Worm (Caenorhabditis elegans): ENCODE data around the gene psf-1.

DNA sequence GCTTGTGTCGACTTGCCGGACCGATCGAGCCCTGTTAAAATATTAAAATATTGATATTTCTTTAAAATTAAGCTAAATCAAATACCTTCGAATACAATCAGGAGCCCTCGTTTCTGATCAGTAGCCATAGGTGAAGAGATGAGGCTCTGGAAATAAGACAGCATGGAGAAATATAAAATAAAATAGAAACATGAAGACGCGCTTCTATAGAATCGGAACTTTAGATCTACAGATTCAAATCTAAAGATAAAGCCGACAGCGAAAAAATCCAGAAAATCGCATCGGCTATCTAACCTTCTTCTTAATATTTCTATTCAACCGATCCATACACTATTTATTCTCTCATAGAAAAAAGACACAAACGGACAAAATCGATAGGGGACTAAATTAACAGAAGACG lies 1.5 kb upstream of the psf-1 start, which contains the start of gene dtmk-1:
- TF ChIP-seq nfya-1 (tag; optimal IDR thresholded peaks at IDR 0.05; ENCODE audit: borderline replicate concordance, insufficient read depth) (no peak), ama-1 (optimal IDR thresholded peaks at IDR 0.05) (peak; percentile 11), ama-1 (GFP tag; optimal IDR thresholded peaks at IDR 0.05) (peak in 1 of 2 experiments; percentile 47), Y79H2A.3 (GFP tag; conservative IDR thresholded peaks at IDR 0.05) (no peak), hmg-1.2 (GFP tag; IDR thresholded peaks at IDR 0.05) (0 out of 2 replicates have a peak, but pooled peaks have one; percentile 12), B0035.1 (tag; optimal IDR thresholded peaks at IDR 0.05) (no peak), rec-8 (tag; optimal IDR thresholded peaks at IDR 0.05) (no peak), repo-1 (tag; optimal IDR thresholded peaks at IDR 0.05) (no peak), sea-2 (GFP tag; IDR thresholded peaks at IDR 0.05) (no peak), F39B2.1 (GFP tag; IDR thresholded peaks at IDR 0.05) (no peak)
